Worm (Caenorhabditis elegans): ENCODE data around the gene Y94H6A.5.

Gene Y94H6A.5

DNA sequence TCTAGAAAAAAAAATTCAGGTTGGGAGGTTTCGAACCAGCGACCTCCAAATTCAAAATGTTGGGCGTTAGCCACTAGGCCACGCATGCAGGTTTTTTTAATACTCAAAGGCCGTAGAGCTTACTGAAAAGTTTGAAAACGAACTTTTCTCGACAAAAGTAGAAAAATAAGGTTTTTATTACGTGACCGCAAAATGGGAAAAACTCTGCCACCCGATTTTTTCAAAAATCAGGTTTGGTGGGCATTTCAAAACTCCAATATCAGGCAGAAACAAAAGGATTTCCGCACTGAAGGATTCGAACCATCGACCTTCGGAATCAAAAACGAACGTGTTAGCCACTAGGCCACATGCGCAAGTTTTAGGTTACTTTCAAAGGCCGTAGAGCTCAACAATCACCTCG, 45.0 kb downstream of the Y94H6A.5 start (continued):
- TF ChIP-seq lsy-27 (tag; optimal IDR thresholded peaks at IDR 0.05; ENCODE audit: borderline replicate concordance, insufficient read depth): no peak
- TF ChIP-seq mes-4 (tag; optimal IDR thresholded peaks at IDR 0.05): no peak
- peak; percentile 82 for TF ChIP-seq snpc-3.4 (tag; optimal IDR thresholded peaks at IDR 0.05)
- TF ChIP-seq F23B12.7 (tag; optimal IDR thresholded peaks at IDR 0.05; ENCODE audit: insufficient read depth): peak; percentile 23
- peak; percentile 25 for TF ChIP-seq F52B5.7 (tag; optimal IDR thresholded peaks at IDR 0.05)
- TF ChIP-seq nfya-2 (GFP tag; IDR thresholded peaks at IDR 0.05): no peak
- TF ChIP-seq lin-40 (tag; optimal IDR thresholded peaks at IDR 0.05): no peak
- TF ChIP-seq hrde-1 (tag; optimal IDR thresholded peaks at IDR 0.05; ENCODE audit: borderline replicate concordance): no peak
- no peak for TF ChIP-seq ztf-26 (tag; optimal IDR thresholded peaks at IDR 0.05)
- peak; percentile 93 for TF ChIP-seq tbp1 (GFP tag; optimal IDR thresholded peaks at IDR 0.05)
- TF ChIP-seq F55B11.4 (tag; optimal IDR thresholded peaks at IDR 0.05; ENCODE audit: borderline replicate concordance, insufficient read depth): no peak
- no peak for TF ChIP-seq ZK185.1 (tag; optimal IDR thresholded peaks at IDR 0.05; ENCODE audit: poor library complexity, severe bottlenecking)
- TF ChIP-seq snpc-4 (GFP tag; optimal IDR thresholded peaks at IDR 0.05): no peak
- TF ChIP-seq snpc-4 (tag; optimal IDR thresholded peaks at IDR 0.05): peak in 2 of 4 experiments; percentile 28 to 33
- TF ChIP-seq let-607 (tag; optimal IDR thresholded peaks at IDR 0.05): peak in 1 of 2 experiments; percentile 2
- TF ChIP-seq hmg-20 (GFP tag; IDR thresholded peaks at IDR 0.05): no peak
- TF ChIP-seq tlf-1 (GFP tag; optimal IDR thresholded peaks at IDR 0.05): no peak
- TF ChIP-seq Y53G8AR.9 (GFP tag; conservative IDR thresholded peaks at IDR 0.05): no peak
- TF ChIP-seq rpc-1 (optimal IDR thresholded peaks at IDR 0.05): peak; percentile 71
- peak; percentile 94 for TF ChIP-seq rpc-1 (tag; optimal IDR thresholded peaks at IDR 0.05)
- TF ChIP-seq bed-2 (GFP tag; IDR thresholded peaks at IDR 0.05): no peak
- TF ChIP-seq rec-8 (tag; optimal IDR thresholded peaks at IDR 0.05): peak in 1 of 2 experiments; percentile 47
- TF ChIP-seq B0035.1 (tag; optimal IDR thresholded peaks at IDR 0.05): no peak
- peak; percentile 32 for TF ChIP-seq attf-5 (GFP tag; optimal IDR thresholded peaks at IDR 0.05)
- no peak for TF ChIP-seq unc-130 (GFP tag; optimal IDR thresholded peaks at IDR 0.05)
- no peak for TF ChIP-seq ztf-6 (GFP tag; IDR thresholded peaks at IDR 0.05)
- no peak for TF ChIP-seq tbx-9 (tag; optimal IDR thresholded peaks at IDR 0.05; ENCODE audit: borderline replicate concordance)
- no peak for TF ChIP-seq egl-18 (GFP tag; IDR thresholded peaks at IDR 0.05)
- TF ChIP-seq F39B2.1 (GFP tag; IDR thresholded peaks at IDR 0.05): no peak
- peak; percentile 17 for TF ChIP-seq lin-54 (GFP tag; optimal IDR thresholded peaks at IDR 0.05)
- no peak for TF ChIP-seq Y79H2A.3 (GFP tag; conservative IDR thresholded peaks at IDR 0.05)
- no peak for TF ChIP-seq C06A6.2 (GFP tag; conservative IDR thresholded peaks at IDR 0.05)
- TF ChIP-seq efl-1 (GFP tag; optimal IDR thresholded peaks at IDR 0.05): no peak
- TF ChIP-seq bed-1 (GFP tag; IDR thresholded peaks at IDR 0.05): no peak
- no peak for TF ChIP-seq sea-2 (GFP tag; IDR thresholded peaks at IDR 0.05)
- TF ChIP-seq B0261.1 (tag; optimal IDR thresholded peaks at IDR 0.05): peak; percentile 93
- TF ChIP-seq nhr-80 (tag; optimal IDR thresholded peaks at IDR 0.05): no peak
- 0 out of 2 replicates have a peak, but pooled peaks have one; percentile 49 for TF ChIP-seq pbrm-1 (GFP tag; IDR thresholded peaks at IDR 0.05)
- TF ChIP-seq repo-1 (tag; optimal IDR thresholded peaks at IDR 0.05): peak; percentile 41
- TF ChIP-seq attf-3 (GFP tag; conservative IDR thresholded peaks at IDR 0.05): no peak
- peak; percentile 31; the same call in 1 of the 2 replicates for TF ChIP-seq dox-1 (GFP tag; IDR thresholded peaks at IDR 0.05)
- no peak for TF ChIP-seq K11D2.4 (GFP tag; IDR thresholded peaks at IDR 0.05)
- peak; percentile 14; the same call in 1 of the 2 replicates for TF ChIP-seq B0336.3 (GFP tag; IDR thresholded peaks at IDR 0.05)
- TF ChIP-seq ztf-25 (GFP tag; IDR thresholded peaks at IDR 0.05): no peak
- TF ChIP-seq madf-3 (GFP tag; IDR thresholded peaks at IDR 0.05): peak; percentile 34; the same call in 1 of the 2 replicates
- TF ChIP-seq him-1 (tag; optimal IDR thresholded peaks at IDR 0.05): peak; percentile 49
- peak; percentile 32 for TF ChIP-seq athp-1 (tag; optimal IDR thresholded peaks at IDR 0.05)
- peak in 1 of 3 experiments; percentile 39 for TF ChIP-seq lin-35 (GFP tag; optimal IDR thresholded peaks at IDR 0.05)

All from whole organism, young adult.